Fruit fly (Drosophila melanogaster) whole organism, embryonic: ENCODE results near the gene Ppt1.

Experiments used
- CG1024 ChIP-seq: fragments of 200-800 bp; sonication (Bioruptor generic); IDR thresholded peaks from 2 replicates; pipeline ENCODE4 v1.3.6; 2022; ENCODE audit warnings: missing biosample characterization, missing genetic modification characterization
- CG11093 ChIP-seq: fragments of 200-800 bp; sonication (Bioruptor generic); IDR thresholded peaks from 3 replicates; pipeline ENCODE4 v1.3.6; 2022; ENCODE audit warnings: missing biosample characterization, missing genetic modification characterization
- CG11723 ChIP-seq: fragments of 200-800 bp; sonication (Bioruptor generic); optimal IDR thresholded peaks from 2 replicates; lab custom pipeline; 2017; ENCODE audit warnings: missing biosample characterization, mild to moderate bottlenecking, missing genetic modification characterization
- CG12071 ChIP-seq: fragments of 200-800 bp; sonication (Bioruptor generic); optimal IDR thresholded peaks from 3 replicates; lab custom pipeline; 2018; ENCODE audit warnings: missing biosample characterization, mild to moderate bottlenecking, missing genetic modification characterization
- CG14710 ChIP-seq: fragments of 200-800 bp; sonication (Bioruptor generic); optimal IDR thresholded peaks from 3 replicates; lab custom pipeline; 2019; ENCODE audit warnings: missing biosample characterization, mild to moderate bottlenecking, missing genetic modification characterization, moderate library complexity
- CG17568 ChIP-seq: fragments of 200-800 bp; sonication (Bioruptor generic); optimal IDR thresholded peaks from 2 replicates; lab custom pipeline; 2018; ENCODE audit warnings: missing biosample characterization, mild to moderate bottlenecking, missing genetic modification characterization, moderate library complexity
- CG17829 ChIP-seq: fragments of 200-800 bp; optimal IDR thresholded peaks from 2 replicates; lab custom pipeline; 2019; ENCODE audit warnings: missing biosample characterization, mild to moderate bottlenecking, missing genetic modification characterization, moderate library complexity
- CG1792 ChIP-seq: fragments of 200-800 bp; sonication (Bioruptor generic); optimal IDR thresholded peaks from 2 replicates; lab custom pipeline; 2016; ENCODE audit warnings: missing biosample characterization, missing genetic modification characterization
- CG18764 ChIP-seq: fragments of 200-800 bp; sonication (Bioruptor generic); optimal IDR thresholded peaks from 3 replicates; lab custom pipeline; 2016; ENCODE audit warnings: missing biosample characterization, missing genetic modification characterization
- CG2116 ChIP-seq: fragments of 200-800 bp; sonication (Bioruptor generic); optimal IDR thresholded peaks from 3 replicates; lab custom pipeline; 2018; ENCODE audit warnings: missing biosample characterization, mild to moderate bottlenecking, missing genetic modification characterization
- CG2199 ChIP-seq: fragments of 200-800 bp; sonication (Bioruptor generic); IDR thresholded peaks from 3 replicates; pipeline ENCODE4 v1.3.6; 2022; ENCODE audit warnings: missing biosample characterization, missing genetic modification characterization
- CG3281 ChIP-seq: fragments of 200-800 bp; sonication (Bioruptor generic); optimal IDR thresholded peaks from 3 replicates; lab custom pipeline; 2017; ENCODE audit warnings: missing biosample characterization, mild to moderate bottlenecking, missing genetic modification characterization
- CG34376 ChIP-seq: fragments of 200-800 bp; sonication (Bioruptor generic); optimal IDR thresholded peaks from 2 replicates; lab custom pipeline; 2018; ENCODE audit warnings: missing biosample characterization, mild to moderate bottlenecking, missing genetic modification characterization
- CG43689 ChIP-seq: fragments of 200-800 bp; sonication (Bioruptor generic); IDR thresholded peaks from 2 replicates; pipeline ENCODE4 v1.3.6; 2022; ENCODE audit warnings: missing biosample characterization, missing genetic modification characterization
- CG4424 ChIP-seq: fragments of 200-800 bp; sonication (Bioruptor generic); optimal IDR thresholded peaks from 3 replicates; lab custom pipeline; 2016; ENCODE audit warnings: missing biosample characterization, missing genetic modification characterization
- CG6683 ChIP-seq: fragments of 200-800 bp; sonication (Bioruptor generic); optimal IDR thresholded peaks from 2 replicates; lab custom pipeline; 2017; ENCODE audit warnings: missing biosample characterization, mild to moderate bottlenecking, missing genetic modification characterization, missing genetic modification reagents
- CG6765 ChIP-seq: fragments of 200-800 bp; sonication (Bioruptor generic); optimal IDR thresholded peaks from 3 replicates; lab custom pipeline; 2017; ENCODE audit warnings: missing biosample characterization, mild to moderate bottlenecking, missing genetic modification characterization
- CG6813 ChIP-seq: fragments of 200-800 bp; sonication (Bioruptor generic); optimal IDR thresholded peaks from 2 replicates; lab custom pipeline; 2017; ENCODE audit warnings: missing biosample characterization, missing genetic modification characterization, mild to moderate bottlenecking, moderate library complexity, missing genetic modification reagents
- CG7271 ChIP-seq: fragments of 200-800 bp; sonication (Bioruptor generic); optimal IDR thresholded peaks from 2 replicates; lab custom pipeline; 2018; ENCODE audit warnings: missing biosample characterization, mild to moderate bottlenecking, missing genetic modification characterization, moderate library complexity
- CG7839 ChIP-seq: fragments of 200-800 bp; sonication (Bioruptor generic); optimal IDR thresholded peaks from 3 replicates; lab custom pipeline; 2018; ENCODE audit warnings: missing biosample characterization, mild to moderate bottlenecking, missing genetic modification characterization, moderate library complexity
- CG9876 ChIP-seq: fragments of 200-800 bp; sonication (Bioruptor generic); optimal IDR thresholded peaks from 2 replicates; lab custom pipeline; 2016; ENCODE audit warnings: missing biosample characterization, missing genetic modification characterization
- Deaf1 ChIP-seq: fragments of 200-800 bp; optimal IDR thresholded peaks from 3 replicates; lab custom pipeline; 2019; ENCODE audit warnings: missing biosample characterization, mild to moderate bottlenecking, missing genetic modification characterization, moderate library complexity
- Dip3 ChIP-seq: fragments of 200-800 bp; sonication (Bioruptor generic); optimal IDR thresholded peaks from 3 replicates; lab custom pipeline; 2016; ENCODE audit warnings: missing biosample characterization, missing genetic modification characterization
- Dp ChIP-seq: fragments of 200-800 bp; sonication (Bioruptor generic); optimal IDR thresholded peaks from 2 replicates; lab custom pipeline; 2018; ENCODE audit warnings: missing biosample characterization, mild to moderate bottlenecking, missing genetic modification characterization, moderate library complexity
- Dref ChIP-seq: fragments of 200-800 bp; sonication (Bioruptor generic); IDR thresholded peaks from 2 replicates; pipeline ENCODE4 v1.3.6; 2022; ENCODE audit warnings: missing biosample characterization, missing genetic modification characterization
- E2f1 ChIP-seq: fragments of 200-800 bp; sonication (Bioruptor generic); IDR thresholded peaks from 2 replicates; pipeline ENCODE4 v1.3.6; 2022; ENCODE audit warnings: missing biosample characterization, missing genetic modification characterization
- Hr3 ChIP-seq: fragments of 200-800 bp; sonication (Bioruptor generic); optimal IDR thresholded peaks from 3 replicates; lab custom pipeline; 2016; ENCODE audit warnings: missing biosample characterization, missing genetic modification characterization
- Hr78 ChIP-seq, 2 experiments: fragments of 200-800 bp in 1 of 2; fragments of >200 bp in 1 of 2; sonication (Bioruptor generic) in 1 of 2; optimal IDR thresholded peaks; 2 replicates each; lab custom pipeline; 2017 to 2019; ENCODE audit warnings: missing biosample characterization in 2 of 2, missing genetic modification characterization in 2 of 2, mild to moderate bottlenecking in 1 of 2, moderate library complexity in 1 of 2
- MBD-R2 ChIP-seq: fragments of 200-800 bp; sonication (Bioruptor generic); IDR thresholded peaks from 2 replicates; pipeline ENCODE4 v1.3.6; 2022; ENCODE audit warnings: missing biosample characterization, missing genetic modification characterization
- Nf-YB ChIP-seq: fragments of 200-800 bp; sonication (Bioruptor generic); optimal IDR thresholded peaks from 3 replicates; lab custom pipeline; 2019; ENCODE audit warnings: missing biosample characterization, mild to moderate bottlenecking, missing genetic modification characterization, moderate library complexity
- Oli ChIP-seq: fragments of 200-800 bp; sonication (Bioruptor generic); optimal IDR thresholded peaks from 2 replicates; lab custom pipeline; 2018; ENCODE audit warnings: missing biosample characterization, mild to moderate bottlenecking, missing genetic modification characterization, moderate library complexity
- Spps ChIP-seq: fragments of 200-800 bp; sonication (Bioruptor generic); optimal IDR thresholded peaks from 2 replicates; lab custom pipeline; 2018; ENCODE audit warnings: missing biosample characterization, mild to moderate bottlenecking, missing genetic modification characterization
- TFAM ChIP-seq: fragments of 200-800 bp; sonication (Bioruptor generic); optimal IDR thresholded peaks from 2 replicates; lab custom pipeline; 2017; ENCODE audit warnings: missing biosample characterization, missing genetic modification characterization, inconsistent platforms
- abd-A ChIP-seq: fragments of 200-800 bp; sonication (Bioruptor generic); optimal IDR thresholded peaks from 3 replicates; lab custom pipeline; 2019; ENCODE audit warnings: missing biosample characterization, mild to moderate bottlenecking, missing genetic modification characterization, moderate library complexity
- amos ChIP-seq: fragments of 200-800 bp; sonication (Bioruptor generic); IDR thresholded peaks from 2 replicates; pipeline ENCODE4 v1.3.6; 2022; ENCODE audit warnings: missing biosample characterization, missing genetic modification characterization; ENCODE audit not compliant: partially characterized antibody
- ap ChIP-seq: fragments of 200-800 bp; sonication (Bioruptor generic); IDR thresholded peaks from 2 replicates; pipeline ENCODE4 v1.3.6; 2022; ENCODE audit warnings: missing biosample characterization, missing genetic modification characterization
- ase ChIP-seq: fragments of 200-800 bp; sonication (Bioruptor generic); IDR thresholded peaks from 3 replicates; pipeline ENCODE4 v1.3.6; 2022; ENCODE audit warnings: missing biosample characterization, missing genetic modification characterization
- az2 ChIP-seq: fragments of 200-800 bp; sonication (Bioruptor generic); optimal IDR thresholded peaks from 3 replicates; lab custom pipeline; 2016; ENCODE audit warnings: missing biosample characterization, missing genetic modification characterization
- dmrt11E ChIP-seq: fragments of 200-800 bp; sonication (Bioruptor generic); optimal IDR thresholded peaks from 3 replicates; lab custom pipeline; 2018; ENCODE audit warnings: missing biosample characterization, mild to moderate bottlenecking, missing genetic modification characterization, moderate library complexity
- en ChIP-seq: fragments of 200-800 bp; sonication (Bioruptor generic); optimal IDR thresholded peaks from 2 replicates; lab custom pipeline; 2016; ENCODE audit warnings: missing biosample characterization, missing genetic modification characterization
- ham ChIP-seq: fragments of 200-800 bp; sonication (Bioruptor generic); IDR thresholded peaks from 2 replicates; pipeline ENCODE4 v1.3.6; 2022; ENCODE audit warnings: missing biosample characterization, missing genetic modification characterization
- hb ChIP-seq: fragments of 200-800 bp; sonication (Bioruptor generic); IDR thresholded peaks from 3 replicates; pipeline ENCODE4 v1.3.6; 2022; ENCODE audit warnings: missing biosample characterization, missing genetic modification characterization; ENCODE audit not compliant: partially characterized antibody
- ind ChIP-seq: fragments of 200-800 bp; sonication (Bioruptor generic); optimal IDR thresholded peaks from 3 replicates; lab custom pipeline; 2016; ENCODE audit warnings: missing biosample characterization, missing genetic modification characterization
- jigr1 ChIP-seq: fragments of 200-800 bp; sonication (Bioruptor generic); IDR thresholded peaks from 3 replicates; pipeline ENCODE4 v1.3.6; 2022; ENCODE audit warnings: missing biosample characterization, missing genetic modification characterization
- psq ChIP-seq: fragments of 200-800 bp; sonication (Bioruptor generic); optimal IDR thresholded peaks from 2 replicates; lab custom pipeline; 2017; ENCODE audit warnings: missing biosample characterization, missing genetic modification characterization
- schlank ChIP-seq: fragments of 200-800 bp; sonication (Bioruptor generic); optimal IDR thresholded peaks from 2 replicates; lab custom pipeline; 2018; ENCODE audit warnings: missing biosample characterization, mild to moderate bottlenecking, missing genetic modification characterization
- seq ChIP-seq: fragments of 200-800 bp; sonication (Bioruptor generic); IDR thresholded peaks from 2 replicates; pipeline ENCODE4 v1.3.6; 2022; ENCODE audit warnings: missing biosample characterization, missing genetic modification characterization
- shn ChIP-seq: fragments of 200-800 bp; sonication (Bioruptor generic); optimal IDR thresholded peaks from 3 replicates; lab custom pipeline; 2016; ENCODE audit warnings: missing biosample characterization, missing genetic modification characterization
- slou ChIP-seq: fragments of 200-800 bp; sonication (Bioruptor generic); optimal IDR thresholded peaks from 3 replicates; lab custom pipeline; 2016; ENCODE audit warnings: missing biosample characterization, missing genetic modification characterization
- sqz ChIP-seq: fragments of 200-800 bp; sonication (Bioruptor generic); optimal IDR thresholded peaks from 3 replicates; lab custom pipeline; 2018; ENCODE audit warnings: missing biosample characterization, mild to moderate bottlenecking, missing genetic modification characterization
- vfl ChIP-seq: fragments of 200-800 bp; sonication (Bioruptor generic); optimal IDR thresholded peaks from 2 replicates; lab custom pipeline; 2016; ENCODE audit warnings: missing biosample characterization, missing genetic modification characterization
- vnd ChIP-seq: fragments of 200-800 bp; sonication (Bioruptor generic); IDR thresholded peaks from 3 replicates; pipeline ENCODE4 v1.3.6; 2022; ENCODE audit warnings: missing biosample characterization, missing genetic modification characterization; ENCODE audit not compliant: partially characterized antibody

Ppt1 gene

dm6 chrX:8720213-8720612 lies 30.2 kb upstream of the Ppt1 start, which contains the start of gene CG1789 (continued):
- TF ChIP-seq CG3281 (GFP tag; lab: Kevin White, UChicago): no peak
- TF ChIP-seq CG1792 (GFP tag; lab: Kevin White, UChicago): no peak
- no peak for TF ChIP-seq Spps
- TF ChIP-seq en (GFP tag; lab: Kevin White, UChicago): no peak
- TF ChIP-seq CG2199 (GFP tag; lab: Robert Waterston, UW): no peak
- no peak for TF ChIP-seq Hr3
- TF ChIP-seq CG6813 (GFP tag; lab: Kevin White, UChicago): no peak
- no peak for TF ChIP-seq Hr78 (GFP tag; optimal IDR thresholded peaks at IDR 0.05; lab: Kevin White, UChicago)
- no peak for TF ChIP-seq CG9876 (GFP tag; lab: Kevin White, UChicago)
- no peak for TF ChIP-seq ase (GFP tag; lab: Robert Waterston, UW)
- TF ChIP-seq CG7271 (tag; lab: Kevin White, UChicago): no peak
- TF ChIP-seq Nf-YB (GFP tag; lab: Kevin White, UChicago): no peak
- TF ChIP-seq CG12071 (GFP tag; lab: Kevin White, UChicago): no peak
- TF ChIP-seq ham (GFP tag; lab: Robert Waterston, UW): no peak
- no peak for TF ChIP-seq jigr1 (GFP tag; lab: Robert Waterston, UW)
- TF ChIP-seq amos (GFP tag; lab: Robert Waterston, UW): peak; percentile 85
- TF ChIP-seq TFAM (GFP tag; lab: Kevin White, UChicago): no peak
- TF ChIP-seq CG14710 (tag; lab: Kevin White, UChicago): peak; percentile 43
- no peak for TF ChIP-seq az2
- 0 out of 2 replicates have a peak, but pooled peaks have one; percentile 11 for TF ChIP-seq seq (GFP tag; lab: Robert Waterston, UW)
- no peak for TF ChIP-seq CG1024 (GFP tag; lab: Robert Waterston, UW)
- no peak for TF ChIP-seq shn
- no peak for TF ChIP-seq abd-A (tag; lab: Kevin White, UChicago)
- no peak for TF ChIP-seq sqz
- no peak for TF ChIP-seq vfl (GFP tag; lab: Kevin White, UChicago)
- TF ChIP-seq Oli: no peak
- TF ChIP-seq CG6765 (GFP tag; lab: Kevin White, UChicago): no peak
- no peak for TF ChIP-seq CG18764 (GFP tag; lab: Kevin White, UChicago)
- TF ChIP-seq MBD-R2 (GFP tag; lab: Robert Waterston, UW): peak; percentile 75
- TF ChIP-seq CG17829 (tag; lab: Kevin White, UChicago): peak; percentile 13
- no peak for TF ChIP-seq CG6683
- TF ChIP-seq Dp (GFP tag; lab: Kevin White, UChicago): peak; percentile 61
- no peak for TF ChIP-seq Deaf1
- no peak for TF ChIP-seq CG11723 (GFP tag; lab: Kevin White, UChicago)
- TF ChIP-seq dmrt11E (tag; lab: Kevin White, UChicago): peak; percentile 6
- TF ChIP-seq CG11093: no peak
- no peak for TF ChIP-seq slou (GFP tag; lab: Kevin White, UChicago)
- TF ChIP-seq CG2116 (GFP tag; lab: Kevin White, UChicago): peak; percentile 75
- no peak for TF ChIP-seq psq (GFP tag; lab: Kevin White, UChicago)
- TF ChIP-seq CG34376: peak; percentile 50
- no peak for TF ChIP-seq CG4424 (GFP tag; lab: Kevin White, UChicago)
- peak; percentile 80 for TF ChIP-seq hb (GFP tag; lab: Robert Waterston, UW)
- peak; percentile 81 for TF ChIP-seq vnd (GFP tag; lab: Robert Waterston, UW)
- no peak for TF ChIP-seq CG43689 (GFP tag; lab: Robert Waterston, UW)
- peak; percentile 9 for TF ChIP-seq ind (GFP tag; lab: Kevin White, UChicago)
- no peak for TF ChIP-seq E2f1
- TF ChIP-seq Dip3: no peak
- no peak for TF ChIP-seq schlank (tag; lab: Kevin White, UChicago)
- TF ChIP-seq Dref (GFP tag; lab: Robert Waterston, UW): peak; percentile 64
- TF ChIP-seq ap (GFP tag; lab: Robert Waterston, UW): no peak
- TF ChIP-seq CG17568 (GFP tag; lab: Kevin White, UChicago): no peak
- TF ChIP-seq CG7839 (tag; lab: Kevin White, UChicago): no peak
